Worm (Caenorhabditis elegans): ENCODE data around the gene spp-29.

DNA sequence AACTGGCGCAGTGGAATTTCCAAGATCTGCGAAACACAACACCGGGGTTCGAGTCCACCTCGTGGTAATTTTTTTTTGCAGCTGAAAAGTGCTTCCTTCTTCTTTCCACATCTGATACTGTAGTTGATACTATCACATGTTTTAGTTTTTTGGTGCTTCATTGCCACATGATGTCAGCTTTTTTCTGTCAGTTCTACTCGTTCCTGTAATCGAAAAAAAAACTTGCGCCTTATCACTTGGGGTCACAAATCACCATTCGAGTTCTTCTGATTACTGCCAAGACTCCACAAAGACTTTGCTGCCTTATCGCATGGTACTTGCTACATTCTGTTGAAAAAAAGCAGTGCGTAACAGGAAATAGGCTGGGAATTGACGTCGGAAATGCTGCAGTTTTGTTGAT, 25.1 kb upstream of the spp-29 start:
- TF ChIP-seq nfya-1 (tag; optimal IDR thresholded peaks at IDR 0.05; ENCODE audit: borderline replicate concordance, insufficient read depth), result no peak
- TF ChIP-seq lsy-27 (tag; optimal IDR thresholded peaks at IDR 0.05; ENCODE audit: borderline replicate concordance, insufficient read depth), result no peak
- TF ChIP-seq nfya-2 (GFP tag; IDR thresholded peaks at IDR 0.05), result no peak
- TF ChIP-seq rpc-1 (optimal IDR thresholded peaks at IDR 0.05), result no peak
- no peak for TF ChIP-seq rpc-1 (tag; optimal IDR thresholded peaks at IDR 0.05)
- no peak for TF ChIP-seq F22D6.2 (tag; optimal IDR thresholded peaks at IDR 0.05)
- TF ChIP-seq ztf-26 (tag; optimal IDR thresholded peaks at IDR 0.05), result peak; percentile 15
- no peak for TF ChIP-seq let-526 (GFP tag; IDR thresholded peaks at IDR 0.05)
- no peak for TF ChIP-seq mel-28 (tag; optimal IDR thresholded peaks at IDR 0.05; ENCODE audit: borderline replicate concordance)

All from whole organism, young adult.